Worm (Caenorhabditis elegans): Measurements from ENCODE around the gene C24H10.2.

- TF ChIP-seq ama-1 (optimal IDR thresholded peaks at IDR 0.05) (no peak), unc-86 (tag; optimal IDR thresholded peaks at IDR 0.05) (no peak), pha-4 (tag; optimal IDR thresholded peaks at IDR 0.05) (no peak), pat-9 (tag; optimal IDR thresholded peaks at IDR 0.05) (no peak), hlh-8 (tag; optimal IDR thresholded peaks at IDR 0.05) (no peak), pag-3 (tag; optimal IDR thresholded peaks at IDR 0.05; ENCODE audit: borderline replicate concordance) (no peak), unc-3 (GFP tag; conservative IDR thresholded peaks at IDR 0.05) (no peak), unc-3 (tag; optimal IDR thresholded peaks at IDR 0.05) (no peak), ceh-18 (tag; optimal IDR thresholded peaks at IDR 0.05) (no peak), K02D7.2 (tag; optimal IDR thresholded peaks at IDR 0.05) (no peak), ets-4 (tag; optimal IDR thresholded peaks at IDR 0.05) (no peak), sox-4 (tag; optimal IDR thresholded peaks at IDR 0.05) (no peak), T23F11.4 (GFP tag; optimal IDR thresholded peaks at IDR 0.05) (no peak), unc-42 (tag; optimal IDR thresholded peaks at IDR 0.05) (no peak)
Observed at ce11 chrX:5037673-5038072, 26.7 kb upstream of the C24H10.2 start, which contains the start of gene ZC449.5.

Data from whole organism, late embryonic.